Worm (Caenorhabditis elegans) whole organism, L1 larva: Measurements from ENCODE around the gene C16C10.8.

Experiments used
- ceh-82 ChIP-seq, 3 experiments: fragments of 150-350 bp in 1 of 3; sonication (generic microtip) in 2 of 3; optimal IDR thresholded peaks; 2 replicates each; lab custom pipeline; 2014 to 2017; ENCODE audit warnings: missing biosample characterization in 3 of 3, missing genetic modification characterization in 3 of 3
- egl-13 ChIP-seq: sonication (generic microtip); optimal IDR thresholded peaks from 2 replicates; lab custom pipeline; 2016; ENCODE audit warnings: missing genotype, missing genetic modification reagents, missing genetic modification characterization, missing compliant biosample characterization
- ets-5 ChIP-seq: fragments of 200-800 bp; sonication (Bioruptor generic); IDR thresholded peaks from 2 replicates; pipeline ENCODE4 v1.3.6; 2022; ENCODE audit warnings: missing genetic modification characterization, missing compliant biosample characterization
- fos-1 ChIP-seq: fragments of 150-350 bp; optimal IDR thresholded peaks from 2 replicates; lab custom pipeline; 2014; ENCODE audit warnings: missing biosample characterization, missing genetic modification characterization
- hlh-17 ChIP-seq: fragments of 200-800 bp; sonication (Bioruptor generic); optimal IDR thresholded peaks from 2 replicates; lab custom pipeline; 2018; ENCODE audit warnings: missing genetic modification characterization, mild to moderate bottlenecking, missing compliant biosample characterization, moderate library complexity, borderline replicate concordance
- jun-1 ChIP-seq: fragments of 150-350 bp; optimal IDR thresholded peaks from 2 replicates; lab custom pipeline; 2014; ENCODE audit warnings: missing biosample characterization, missing genetic modification reagents, missing genetic modification characterization
- lin-15B ChIP-seq: fragments of 150-350 bp; sonication (generic microtip); optimal IDR thresholded peaks from 3 replicates; lab custom pipeline; 2014; ENCODE audit warnings: missing biosample characterization, missing genetic modification characterization
- lin-39 ChIP-seq: fragments of 150-350 bp; optimal IDR thresholded peaks from 2 replicates; lab custom pipeline; 2014; ENCODE audit warnings: missing biosample characterization, missing genetic modification reagents, missing genetic modification characterization
- nhr-237 ChIP-seq: fragments of 150-350 bp; optimal IDR thresholded peaks from 2 replicates; lab custom pipeline; 2014; ENCODE audit warnings: missing biosample characterization, missing genetic modification characterization
- sox-4 ChIP-seq: sonication (generic microtip); optimal IDR thresholded peaks from 2 replicates; lab custom pipeline; 2016; ENCODE audit warnings: missing genetic modification characterization, missing compliant biosample characterization
- unc-130 ChIP-seq: fragments of 150-350 bp; optimal IDR thresholded peaks from 2 replicates; lab custom pipeline; 2017; ENCODE audit warnings: missing biosample characterization, missing genetic modification characterization, inconsistent platforms

DNA sequence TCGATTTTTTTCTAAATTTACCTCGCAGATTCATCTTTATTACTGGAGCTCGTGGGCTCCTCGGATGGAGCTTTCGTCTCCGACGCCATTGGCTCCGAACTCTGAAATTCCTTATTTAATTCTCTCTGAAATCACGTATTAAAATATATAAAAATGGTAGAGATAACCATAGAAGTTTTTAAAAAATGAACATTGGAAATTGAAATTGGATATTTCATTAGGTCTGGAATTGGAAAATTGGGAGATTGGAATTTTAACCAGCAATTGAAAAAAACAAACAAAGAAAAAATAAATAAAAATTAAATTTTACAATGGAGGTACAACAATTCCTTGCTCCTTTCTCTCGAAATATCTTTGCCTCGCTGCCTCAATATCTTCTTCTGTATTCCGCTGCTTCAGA lies 2.8 kb upstream of the C16C10.8 start, which contains the start of gene rnf-5:
- TF ChIP-seq unc-130 (tag; lab: Kevin White, UChicago) (no peak), sox-4 (no peak), fos-1 (tag; lab: Kevin White, UChicago) (no peak), nhr-237 (tag; lab: Kevin White, UChicago) (no peak), hlh-17 (GFP tag; lab: Kevin White, UChicago) (no peak), ceh-82 (tag; optimal IDR thresholded peaks at IDR 0.05; lab: Kevin White, UChicago) (no peak), jun-1 (tag; lab: Kevin White, UChicago) (no peak), lin-15B (tag; lab: Kevin White, UChicago) (no peak), egl-13 (tag; lab: Kevin White, UChicago) (no peak), lin-39 (tag; lab: Kevin White, UChicago) (no peak), ets-5 (GFP tag; lab: Robert Waterston, UW) (no peak)
